Fruit fly (Drosophila melanogaster): Measurements from ENCODE around the gene Tcs5.
A peak's percentile ranks its signal among the peaks of the same experiment; 100 is the strongest.

Tcs5 gene

dm6 chr3L:5154917-5155613, 15.9 kb upstream of the Tcs5 start:
- no peak for TF ChIP-seq CG17801 (GFP tag; optimal IDR thresholded peaks at IDR 0.05; ENCODE audit: partially characterized antibody)

dm6 chr3L:5152354-5152806, 13.2 kb upstream of the Tcs5 start, which contains the start of the genes Gen and Srp54k:
Gene Gen, minus strand, starts transcription at chr3L:5152376.
Gene Srp54k, plus strand, starts transcription at chr3L:5152678.
- no peak for TF ChIP-seq CG17801 (GFP tag; optimal IDR thresholded peaks at IDR 0.05; ENCODE audit: partially characterized antibody)

DNA sequence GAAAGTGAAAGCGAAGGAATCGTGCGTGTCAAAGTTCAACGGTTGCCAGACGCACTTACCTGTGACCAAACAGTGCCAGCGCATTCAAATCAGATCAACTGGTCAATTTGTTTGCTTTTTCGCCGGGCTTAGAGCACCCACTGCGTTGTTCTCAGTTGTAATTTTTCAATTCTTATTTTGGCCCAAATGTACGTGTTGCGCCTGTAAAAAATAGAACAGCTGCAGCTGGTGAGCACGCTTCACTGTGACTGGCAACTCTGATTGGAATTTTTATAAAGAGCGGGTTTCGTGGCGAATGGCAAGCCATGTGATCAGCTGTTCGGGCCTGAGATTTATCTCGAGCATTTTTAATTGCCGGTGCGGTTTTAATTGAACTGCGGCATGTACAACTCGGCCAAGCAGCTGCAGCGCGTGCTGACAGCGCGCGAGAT, 6.6 kb upstream of the Tcs5 start, which contains the start of the genes Fitm and AlaRS-m:
TSS of gene Fitm (minus strand) at position 250 of the 431 bp plus-strand sequence.
TSS of gene AlaRS-m (plus strand) at position 285 of the 431 bp plus-strand sequence.
- peak; percentile 35 for TF ChIP-seq CG17801 (GFP tag; optimal IDR thresholded peaks at IDR 0.05; ENCODE audit: partially characterized antibody)

- peak; percentile 30 for TF ChIP-seq CG17801 (GFP tag; optimal IDR thresholded peaks at IDR 0.05; ENCODE audit: partially characterized antibody)
Measured at dm6 chr3L:5141380-5142101, 2.3 kb upstream of the Tcs5 start, which contains the start of the genes Dhrs4 and Gdap1. Gene Dhrs4, minus strand, starts transcription at chr3L:5141646. Gene Gdap1, plus strand, starts transcription at chr3L:5141953.

dm6 chr3L:5136123-5136522, 3.1 kb downstream of the Tcs5 start, which contains the start of the genes CG10674 and CG4611:
Gene CG10674, minus strand, starts transcription at chr3L:5136292.
Gene CG4611, plus strand, starts transcription at chr3L:5136376.
- no peak for TF ChIP-seq CG17801 (GFP tag; optimal IDR thresholded peaks at IDR 0.05; ENCODE audit: partially characterized antibody)

DNA sequence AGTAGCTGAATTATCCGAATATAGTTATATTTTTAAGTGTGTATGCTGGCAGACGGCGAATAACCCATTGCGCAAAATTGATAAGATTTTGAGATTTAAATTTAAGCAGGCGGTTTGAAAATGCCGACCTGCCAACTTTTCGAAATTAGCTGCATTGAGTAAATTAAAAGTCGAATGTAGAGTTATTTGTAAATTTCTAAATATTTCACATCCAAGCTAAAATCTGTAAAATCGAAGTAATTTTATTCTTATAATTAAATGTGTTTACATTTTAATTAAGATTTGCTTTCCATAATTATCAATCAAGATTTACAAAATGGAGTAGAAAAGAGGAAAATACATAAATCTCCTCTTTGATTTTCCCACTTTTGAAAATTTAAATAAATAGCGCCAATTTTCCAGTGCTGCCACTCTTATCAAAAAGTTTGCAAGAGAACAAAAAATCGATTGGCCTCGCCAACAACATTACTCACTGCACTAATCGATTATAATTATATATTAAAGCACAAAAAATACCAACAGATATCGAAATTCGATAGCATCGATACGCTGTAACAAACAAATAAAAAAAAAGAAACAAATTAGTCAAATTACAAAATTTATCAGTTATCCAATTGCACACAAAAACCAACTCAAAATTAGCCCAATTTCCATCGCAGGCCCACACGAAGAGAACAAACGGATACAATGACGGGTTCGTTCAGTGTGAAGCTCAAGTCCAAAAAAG, 5.3 kb downstream of the Tcs5 start, which contains the start of gene Yod1:
TSS of gene Yod1 (plus strand) at position 168 of the 727 bp plus-strand sequence.
- peak; percentile 73 for TF ChIP-seq CG17801 (GFP tag; optimal IDR thresholded peaks at IDR 0.05; ENCODE audit: partially characterized antibody)

DNA sequence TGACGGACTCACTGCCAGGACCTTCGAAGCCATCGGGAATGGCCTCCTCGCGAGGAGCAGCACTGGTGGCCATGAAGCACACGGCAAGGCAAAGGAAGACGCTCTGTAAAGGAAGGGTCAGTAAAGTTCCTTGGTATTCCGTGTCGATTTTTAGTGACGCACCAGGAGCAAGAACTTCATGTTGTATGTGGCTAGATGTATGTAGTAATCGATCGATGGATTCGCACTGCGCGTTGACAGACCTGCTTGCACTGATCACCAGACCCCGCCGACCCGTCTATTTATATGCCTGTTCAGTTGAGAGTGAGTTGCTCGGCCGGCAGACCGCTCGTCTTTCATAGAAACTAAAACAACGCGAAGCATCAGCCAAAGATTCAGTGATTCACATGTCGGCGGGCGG, 6.2 kb downstream of the Tcs5 start, which contains the start of gene CG15213:
TSS of gene CG15213 (minus strand) at position 255 of the 400 bp plus-strand sequence.
- TF ChIP-seq CG17801 (GFP tag; optimal IDR thresholded peaks at IDR 0.05; ENCODE audit: partially characterized antibody), result no peak

- TF ChIP-seq CG17801 (GFP tag; optimal IDR thresholded peaks at IDR 0.05; ENCODE audit: partially characterized antibody), result no peak
Measured at dm6 chr3L:5131245-5131644, 8.0 kb downstream of the Tcs5 start, which contains the start of gene CG15212. Gene CG15212, plus strand, starts transcription at chr3L:5131545.

DNA sequence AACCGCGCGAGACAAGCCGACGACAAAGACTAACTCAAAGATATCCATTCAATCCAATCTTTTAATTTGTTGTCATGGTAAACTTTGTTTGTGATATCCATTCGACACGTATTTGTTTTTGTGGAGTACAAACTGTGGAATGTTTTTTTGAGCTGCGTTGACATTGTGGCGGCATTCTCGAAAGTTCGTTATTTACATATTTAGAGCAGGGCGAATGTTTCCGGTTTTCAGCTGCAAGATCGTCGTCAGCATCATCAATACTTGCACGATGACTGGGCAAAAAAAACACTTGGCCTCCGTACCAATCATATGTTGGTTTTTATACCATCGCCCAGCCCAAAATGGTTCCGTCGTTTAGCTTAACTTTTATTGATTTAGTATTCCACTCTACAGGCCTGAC, 8.7 kb downstream of the Tcs5 start:
- no peak for TF ChIP-seq CG17801 (GFP tag; optimal IDR thresholded peaks at IDR 0.05; ENCODE audit: partially characterized antibody)

dm6 chr3L:5129199-5129598, 10.0 kb downstream of the Tcs5 start, which contains the start of gene CG4597:
Gene CG4597, plus strand, starts transcription at chr3L:5129499.
- no peak for TF ChIP-seq CG17801 (GFP tag; optimal IDR thresholded peaks at IDR 0.05; ENCODE audit: partially characterized antibody)

DNA sequence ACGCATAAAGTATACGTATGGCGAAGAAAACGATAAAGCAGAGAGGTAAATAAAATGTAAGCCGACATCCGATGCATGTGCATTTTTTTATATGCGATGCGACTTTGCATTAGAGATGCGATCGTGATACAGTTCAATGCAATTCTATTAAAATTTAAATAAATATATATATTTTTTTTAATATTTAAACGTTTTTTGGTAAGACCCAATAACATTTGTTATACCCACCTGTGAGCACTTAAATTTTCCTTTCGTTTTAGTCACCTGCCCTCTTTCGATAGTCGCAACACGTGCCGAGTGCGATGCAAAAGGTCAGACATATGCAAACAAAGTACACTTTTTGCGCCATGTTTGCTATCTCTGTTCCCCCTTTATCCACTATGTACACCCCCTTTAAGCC, 11.0 kb downstream of the Tcs5 start:
- no peak for TF ChIP-seq CG17801 (GFP tag; optimal IDR thresholded peaks at IDR 0.05; ENCODE audit: partially characterized antibody)

DNA sequence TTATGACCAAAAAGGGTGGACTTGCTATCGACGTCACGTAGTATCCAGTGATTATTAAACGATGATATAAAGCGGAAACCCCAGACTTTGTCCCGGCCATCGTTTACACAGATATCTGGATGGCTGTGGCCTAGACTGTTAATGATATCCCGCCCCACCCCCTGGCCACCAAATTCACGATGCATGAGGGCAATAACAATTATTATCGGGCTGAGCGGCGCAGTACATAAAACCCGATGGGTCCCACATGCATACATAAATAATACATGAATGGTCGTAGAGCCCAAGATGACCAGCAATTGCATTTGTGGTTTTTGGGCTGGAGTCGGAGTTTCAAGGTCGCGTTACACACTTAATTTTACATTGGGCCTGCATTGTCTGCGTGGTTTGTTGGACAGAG, 11.6 kb downstream of the Tcs5 start:
- no peak for TF ChIP-seq CG17801 (GFP tag; optimal IDR thresholded peaks at IDR 0.05; ENCODE audit: partially characterized antibody)

DNA sequence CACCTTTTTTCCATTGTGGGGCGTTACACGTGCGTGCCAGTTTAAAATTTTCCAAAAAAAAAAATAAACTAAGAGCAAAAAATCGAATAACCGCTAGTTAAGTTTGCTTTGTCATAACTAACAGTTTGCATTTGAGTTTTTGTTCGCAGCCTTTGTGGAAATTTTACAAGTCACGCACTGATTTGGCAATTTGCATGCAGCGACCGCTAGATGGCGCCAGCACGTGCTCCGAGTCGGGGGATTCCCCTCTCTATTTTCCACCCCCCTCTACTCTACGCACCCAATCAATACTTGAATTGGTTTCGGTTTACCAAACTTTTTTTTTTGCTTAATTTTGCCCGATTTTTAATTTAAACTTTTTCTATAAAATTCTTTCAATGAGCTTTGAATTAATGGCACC, 14.0 kb downstream of the Tcs5 start:
- TF ChIP-seq CG17801 (GFP tag; optimal IDR thresholded peaks at IDR 0.05; ENCODE audit: partially characterized antibody), result no peak

- no peak for TF ChIP-seq CG17801 (GFP tag; optimal IDR thresholded peaks at IDR 0.05; ENCODE audit: partially characterized antibody)
Measured at dm6 chr3L:5102050-5102449, 37.1 kb downstream of the Tcs5 start.

dm6 chr3L:5096674-5097073, 42.5 kb downstream of the Tcs5 start:
- peak; percentile 33 for TF ChIP-seq CG17801 (GFP tag; optimal IDR thresholded peaks at IDR 0.05; ENCODE audit: partially characterized antibody)
